Fruit fly (Drosophila melanogaster) whole organism, embryonic: ENCODE results near the gene Ilk.
A peak's percentile ranks its signal among the peaks of the same experiment; 100 is the strongest.

ENCODE experiments used
- Ada2b ChIP-seq: fragments of 200-800 bp; sonication (Bioruptor generic); IDR thresholded peaks from 2 replicates; pipeline ENCODE4 v1.3.6; 2022; ENCODE audit warnings: missing biosample characterization, missing genetic modification characterization
- CG10274 ChIP-seq: fragments of 200-800 bp; sonication (Bioruptor generic); optimal IDR thresholded peaks from 3 replicates; lab custom pipeline; 2017; ENCODE audit warnings: missing biosample characterization, mild to moderate bottlenecking, missing genetic modification characterization
- CG10431 ChIP-seq: fragments of 200-800 bp; sonication (Bioruptor generic); optimal IDR thresholded peaks from 3 replicates; lab custom pipeline; 2018; ENCODE audit warnings: missing biosample characterization, mild to moderate bottlenecking, missing genetic modification characterization
- CG10959 ChIP-seq: fragments of 200-800 bp; sonication (Bioruptor generic); IDR thresholded peaks from 2 replicates; pipeline ENCODE4 v1.3.6; 2022; ENCODE audit warnings: missing biosample characterization, missing genetic modification characterization
- CG10979 ChIP-seq: fragments of 200-800 bp; sonication (Bioruptor generic); optimal IDR thresholded peaks from 2 replicates; lab custom pipeline; 2018; ENCODE audit warnings: missing biosample characterization, mild to moderate bottlenecking, missing genetic modification characterization, moderate library complexity
- CG11398 ChIP-seq: fragments of 200-800 bp; sonication (Bioruptor generic); optimal IDR thresholded peaks from 2 replicates; lab custom pipeline; 2016; ENCODE audit warnings: missing biosample characterization, missing genetic modification characterization
- CG14441 ChIP-seq: fragments of 200-800 bp; sonication (Bioruptor generic); IDR thresholded peaks from 2 replicates; pipeline ENCODE4 v1.3.6; 2022; ENCODE audit warnings: missing biosample characterization, missing genetic modification characterization
- CG15601 ChIP-seq: fragments of 200-800 bp; sonication (Bioruptor generic); optimal IDR thresholded peaks from 3 replicates; lab custom pipeline; 2019; ENCODE audit warnings: missing biosample characterization, mild to moderate bottlenecking, missing genetic modification characterization, moderate library complexity
- CG1603 ChIP-seq: fragments of 200-800 bp; sonication (Bioruptor generic); optimal IDR thresholded peaks from 2 replicates; lab custom pipeline; 2019; ENCODE audit warnings: missing biosample characterization, mild to moderate bottlenecking, missing genetic modification characterization, moderate library complexity
- CG17361 ChIP-seq: fragments of 200-800 bp; sonication (Bioruptor generic); IDR thresholded peaks from 3 replicates; pipeline ENCODE4 v1.3.6; 2022; ENCODE audit warnings: missing biosample characterization, missing genetic modification characterization
- CG17802 ChIP-seq: fragments of 200-800 bp; sonication (Bioruptor generic); optimal IDR thresholded peaks from 2 replicates; lab custom pipeline; 2018; ENCODE audit warnings: missing biosample characterization, mild to moderate bottlenecking, missing genetic modification characterization, moderate library complexity
- CG2712 ChIP-seq: fragments of 200-800 bp; optimal IDR thresholded peaks from 3 replicates; lab custom pipeline; 2019; ENCODE audit warnings: missing biosample characterization, mild to moderate bottlenecking, missing genetic modification characterization, moderate library complexity
- CG30020 ChIP-seq: fragments of 200-800 bp; optimal IDR thresholded peaks from 2 replicates; lab custom pipeline; 2019; ENCODE audit warnings: missing biosample characterization, mild to moderate bottlenecking, missing genetic modification characterization, moderate library complexity
- CG31224 ChIP-seq: fragments of 200-800 bp; sonication (Bioruptor generic); IDR thresholded peaks from 2 replicates; pipeline ENCODE4 v1.3.6; 2022; ENCODE audit warnings: missing biosample characterization, missing genetic modification characterization
- CG3163 ChIP-seq: fragments of 200-800 bp; sonication (Bioruptor generic); optimal IDR thresholded peaks from 3 replicates; lab custom pipeline; 2016; ENCODE audit warnings: missing biosample characterization, missing genetic modification characterization
- CG34224 ChIP-seq: fragments of 200-800 bp; sonication (Bioruptor generic); IDR thresholded peaks from 3 replicates; pipeline ENCODE4 v1.3.6; 2022; ENCODE audit warnings: missing biosample characterization, missing genetic modification characterization; ENCODE audit not compliant: partially characterized antibody
- CG34376 ChIP-seq: fragments of 200-800 bp; sonication (Bioruptor generic); optimal IDR thresholded peaks from 2 replicates; lab custom pipeline; 2018; ENCODE audit warnings: missing biosample characterization, mild to moderate bottlenecking, missing genetic modification characterization
- CG4282 ChIP-seq: fragments of 200-800 bp; sonication (Bioruptor generic); optimal IDR thresholded peaks from 2 replicates; lab custom pipeline; 2016; ENCODE audit warnings: missing biosample characterization, missing genetic modification characterization
- CG6791 ChIP-seq: fragments of 200-800 bp; sonication (Bioruptor generic); IDR thresholded peaks from 3 replicates; pipeline ENCODE4 v1.3.6; 2022; ENCODE audit warnings: missing biosample characterization, missing genetic modification characterization; ENCODE audit not compliant: partially characterized antibody
- CG7556 ChIP-seq: fragments of 200-800 bp; sonication (Bioruptor generic); optimal IDR thresholded peaks from 2 replicates; lab custom pipeline; 2017; ENCODE audit warnings: missing biosample characterization, mild to moderate bottlenecking, missing genetic modification characterization
- CG9437 ChIP-seq: fragments of 200-800 bp; sonication (Bioruptor generic); optimal IDR thresholded peaks from 2 replicates; lab custom pipeline; 2018; ENCODE audit warnings: missing biosample characterization, mild to moderate bottlenecking, missing genetic modification characterization
- CHES-1-like ChIP-seq: fragments of 200-800 bp; sonication (Bioruptor generic); optimal IDR thresholded peaks from 2 replicates; lab custom pipeline; 2016; ENCODE audit warnings: missing biosample characterization, missing genetic modification characterization
- Camta ChIP-seq: fragments of 200-800 bp; sonication (Bioruptor generic); optimal IDR thresholded peaks from 2 replicates; lab custom pipeline; 2016; ENCODE audit warnings: missing biosample characterization, missing genetic modification characterization
- Dbx ChIP-seq: fragments of 200-800 bp; sonication (Bioruptor generic); IDR thresholded peaks from 3 replicates; pipeline ENCODE4 v1.3.6; 2022; ENCODE audit warnings: missing biosample characterization, missing genetic modification characterization
- Dip3 ChIP-seq: fragments of 200-800 bp; sonication (Bioruptor generic); optimal IDR thresholded peaks from 3 replicates; lab custom pipeline; 2016; ENCODE audit warnings: missing biosample characterization, missing genetic modification characterization
- Dll ChIP-seq: fragments of 200-800 bp; sonication (Bioruptor generic); IDR thresholded peaks from 4 replicates; pipeline ENCODE4 v1.3.6; 2022; ENCODE audit warnings: missing biosample characterization, missing genetic modification characterization; ENCODE audit not compliant: partially characterized antibody
- Hr51 ChIP-seq, 2 experiments: fragments of 200-800 bp; sonication (Bioruptor generic); optimal IDR thresholded peaks; 2 replicates in 1 of 2; 3 replicates in 1 of 2; lab custom pipeline; 2016 to 2018; ENCODE audit warnings: missing biosample characterization in 2 of 2, missing genetic modification characterization in 2 of 2, mild to moderate bottlenecking in 1 of 2, moderate library complexity in 1 of 2
- Hsf ChIP-seq: fragments of 200-800 bp; sonication (Bioruptor generic); optimal IDR thresholded peaks from 3 replicates; lab custom pipeline; 2016; ENCODE audit warnings: missing biosample characterization, missing genetic modification characterization
- Myb ChIP-seq: fragments of 200-800 bp; sonication (Bioruptor generic); optimal IDR thresholded peaks from 2 replicates; lab custom pipeline; 2016; ENCODE audit warnings: missing biosample characterization, missing genetic modification characterization
- Optix ChIP-seq: fragments of 200-800 bp; sonication (Bioruptor generic); IDR thresholded peaks from 3 replicates; pipeline ENCODE4 v1.3.6; 2022; ENCODE audit warnings: missing biosample characterization, missing genetic modification characterization
- Poxn ChIP-seq: fragments of 200-800 bp; sonication (Bioruptor generic); IDR thresholded peaks from 2 replicates; pipeline ENCODE4 v1.3.6; 2022; ENCODE audit warnings: missing biosample characterization, missing genetic modification characterization
- Sry-δ ChIP-seq: fragments of 200-800 bp; sonication (Bioruptor generic); optimal IDR thresholded peaks from 2 replicates; lab custom pipeline; 2016; ENCODE audit warnings: missing biosample characterization, missing genetic modification characterization
- Tbp ChIP-seq: fragments of >200 bp; optimal IDR thresholded peaks from 2 replicates; lab custom pipeline; 2018; ENCODE audit warnings: missing biosample characterization, missing genetic modification characterization
- Trl ChIP-seq, 3 experiments: fragments of >200 bp in 2 of 3; fragments of 200-800 bp in 1 of 3; sonication (Bioruptor generic) in 1 of 3; optimal IDR thresholded peaks; 2 replicates in 1 of 3; 3 replicates in 2 of 3; lab custom pipeline; 2016 to 2017; ENCODE audit warnings: missing biosample characterization in 1 of 3, missing genetic modification characterization in 1 of 3
- abd-A ChIP-seq: fragments of 200-800 bp; sonication (Bioruptor generic); optimal IDR thresholded peaks from 3 replicates; lab custom pipeline; 2019; ENCODE audit warnings: missing biosample characterization, mild to moderate bottlenecking, missing genetic modification characterization, moderate library complexity
- al ChIP-seq: fragments of 200-800 bp; sonication (Bioruptor generic); IDR thresholded peaks from 2 replicates; pipeline ENCODE4 v1.3.6; 2022; ENCODE audit warnings: missing biosample characterization, missing genetic modification characterization
- chm ChIP-seq: fragments of 200-800 bp; sonication (Bioruptor generic); IDR thresholded peaks from 2 replicates; pipeline ENCODE4 v1.3.6; 2022; ENCODE audit warnings: missing biosample characterization, missing genetic modification characterization
- chn ChIP-seq: fragments of 200-800 bp; sonication (Bioruptor generic); optimal IDR thresholded peaks from 2 replicates; lab custom pipeline; 2016; ENCODE audit warnings: missing biosample characterization, missing genetic modification characterization
- dmrt11E ChIP-seq: fragments of 200-800 bp; sonication (Bioruptor generic); optimal IDR thresholded peaks from 3 replicates; lab custom pipeline; 2018; ENCODE audit warnings: missing biosample characterization, mild to moderate bottlenecking, missing genetic modification characterization, moderate library complexity
- dmrt99B ChIP-seq: fragments of 200-800 bp; sonication (Bioruptor generic); optimal IDR thresholded peaks from 2 replicates; lab custom pipeline; 2018; ENCODE audit warnings: missing biosample characterization, mild to moderate bottlenecking, missing genetic modification characterization, moderate library complexity
- exex ChIP-seq: fragments of 200-800 bp; sonication (Bioruptor generic); optimal IDR thresholded peaks from 4 replicates; lab custom pipeline; 2018; ENCODE audit warnings: missing biosample characterization, mild to moderate bottlenecking, missing genetic modification characterization, moderate library complexity
- fd64A ChIP-seq: fragments of 200-800 bp; sonication (Bioruptor generic); optimal IDR thresholded peaks from 3 replicates; lab custom pipeline; 2018; ENCODE audit warnings: missing biosample characterization, mild to moderate bottlenecking, missing genetic modification characterization
- gfzf ChIP-seq: fragments of 200-800 bp; sonication (Bioruptor generic); optimal IDR thresholded peaks from 2 replicates; lab custom pipeline; 2016; ENCODE audit warnings: missing biosample characterization, mild to moderate bottlenecking, missing genetic modification characterization, moderate library complexity
- gt ChIP-seq: fragments of 200-800 bp; sonication (Bioruptor generic); IDR thresholded peaks from 2 replicates; pipeline ENCODE4 v1.3.6; 2022; ENCODE audit warnings: missing biosample characterization, missing genetic modification characterization
- hbn ChIP-seq: fragments of 200-800 bp; sonication (Bioruptor generic); IDR thresholded peaks from 2 replicates; pipeline ENCODE4 v1.3.6; 2022; ENCODE audit warnings: missing biosample characterization, missing genetic modification characterization; ENCODE audit not compliant: partially characterized antibody
- kay ChIP-seq: fragments of 200-800 bp; sonication (Bioruptor generic); optimal IDR thresholded peaks from 2 replicates; lab custom pipeline; 2016; ENCODE audit warnings: missing biosample characterization, missing genetic modification characterization
- nmo ChIP-seq: fragments of 200-800 bp; sonication (Bioruptor generic); optimal IDR thresholded peaks from 2 replicates; lab custom pipeline; 2018; ENCODE audit warnings: missing biosample characterization, mild to moderate bottlenecking, missing genetic modification characterization, moderate library complexity
- sug ChIP-seq: fragments of 200-800 bp; optimal IDR thresholded peaks from 2 replicates; lab custom pipeline; 2019; ENCODE audit warnings: missing biosample characterization, mild to moderate bottlenecking, missing genetic modification characterization, moderate library complexity
- vvl ChIP-seq: fragments of 200-800 bp; sonication (Bioruptor generic); IDR thresholded peaks from 2 replicates; pipeline ENCODE4 v1.3.6; 2022; ENCODE audit warnings: missing biosample characterization, missing genetic modification characterization
- zen2 ChIP-seq: fragments of 200-800 bp; sonication (Bioruptor generic); IDR thresholded peaks from 3 replicates; pipeline ENCODE4 v1.3.6; 2022; ENCODE audit warnings: missing biosample characterization, missing genetic modification characterization; ENCODE audit not compliant: partially characterized antibody
- zfh1 ChIP-seq: fragments of 200-800 bp; sonication (Bioruptor generic); IDR thresholded peaks from 3 replicates; pipeline ENCODE4 v1.3.6; 2022; ENCODE audit warnings: missing biosample characterization, missing genetic modification characterization

Gene Ilk

DNA sequence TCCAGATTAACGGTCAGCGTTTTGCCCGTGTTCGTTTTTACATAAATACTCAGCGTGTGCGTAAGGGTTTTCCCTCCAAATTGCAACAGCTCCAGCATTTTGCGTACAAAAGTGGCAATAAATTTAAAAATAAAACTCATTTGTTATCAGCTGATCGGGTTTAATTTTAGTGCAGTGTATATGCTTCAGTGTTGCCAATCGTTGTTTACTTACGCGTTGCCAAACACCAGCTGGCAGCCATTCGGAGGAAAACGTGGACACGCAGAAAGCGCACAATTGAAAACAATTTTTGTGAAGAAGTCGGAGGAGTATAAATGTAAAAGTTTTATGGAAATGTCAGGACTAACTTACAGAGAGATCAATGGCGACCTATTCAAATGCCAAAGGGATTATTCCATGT lies 20.1 kb upstream of the Ilk start, which contains the start of the genes Targ3 and park (continued):
- peak; percentile 49 for TF ChIP-seq Myb (GFP tag; lab: Kevin White, UChicago)
- TF ChIP-seq sug, result peak; percentile 7
- no peak for TF ChIP-seq kay (GFP tag; lab: Kevin White, UChicago)
- no peak for TF ChIP-seq Ada2b (GFP tag; lab: Robert Waterston, UW)
- TF ChIP-seq Sry-δ (GFP tag; lab: Kevin White, UChicago), result peak; percentile 20
- no peak for TF ChIP-seq CG17361 (GFP tag; lab: Robert Waterston, UW)
- TF ChIP-seq CG6791, result no peak
- TF ChIP-seq Camta (GFP tag; lab: Kevin White, UChicago), result no peak
- TF ChIP-seq gfzf (GFP tag; lab: Kevin White, UChicago), result peak; percentile 22
- TF ChIP-seq zen2 (GFP tag; lab: Robert Waterston, UW), result no peak
- TF ChIP-seq CG10274, result no peak
- TF ChIP-seq gt (GFP tag; lab: Robert Waterston, UW), result no peak
- TF ChIP-seq fd64A (GFP tag; lab: Kevin White, UChicago), result peak; percentile 25
- TF ChIP-seq CHES-1-like, result peak; percentile 28
- TF ChIP-seq dmrt99B (tag; lab: Kevin White, UChicago), result no peak
- no peak for TF ChIP-seq CG2712 (tag; lab: Kevin White, UChicago)
- no peak for TF ChIP-seq chm
- no peak for TF ChIP-seq Poxn (GFP tag; lab: Robert Waterston, UW)
- TF ChIP-seq CG10979 (tag; lab: Kevin White, UChicago), result peak; percentile 1
- no peak for TF ChIP-seq dmrt11E (tag; lab: Kevin White, UChicago)
- TF ChIP-seq CG9437, result peak; percentile 23
- peak; percentile 4 for TF ChIP-seq abd-A (tag; lab: Kevin White, UChicago)
- no peak for TF ChIP-seq Tbp (GFP tag; lab: Kevin White, UChicago)
- peak in 1 of 2 experiments; percentile 48 for TF ChIP-seq Hr51 (GFP tag; optimal IDR thresholded peaks at IDR 0.05; lab: Kevin White, UChicago)
- TF ChIP-seq CG30020, result no peak
- 0 out of 3 replicates have a peak, but pooled peaks have one; percentile 40 for TF ChIP-seq Dbx
- TF ChIP-seq CG10959 (GFP tag; lab: Robert Waterston, UW), result no peak
- no peak for TF ChIP-seq CG14441 (GFP tag; lab: Robert Waterston, UW)
- no peak for TF ChIP-seq al (GFP tag; lab: Robert Waterston, UW)
- TF ChIP-seq CG17802 (tag; lab: Kevin White, UChicago), result no peak
- TF ChIP-seq chn (GFP tag; lab: Kevin White, UChicago), result no peak
- TF ChIP-seq CG15601, result no peak
- TF ChIP-seq CG34224 (GFP tag; lab: Robert Waterston, UW), result no peak
- TF ChIP-seq vvl (GFP tag; lab: Robert Waterston, UW), result peak; percentile 39
- TF ChIP-seq CG11398 (GFP tag; lab: Kevin White, UChicago), result peak; percentile 17
- TF ChIP-seq CG1603 (tag; lab: Kevin White, UChicago), result peak; percentile 68
- TF ChIP-seq exex (tag; lab: Kevin White, UChicago), result no peak
- no peak for TF ChIP-seq CG7556 (GFP tag; lab: Kevin White, UChicago)
- TF ChIP-seq CG4282 (GFP tag; lab: Kevin White, UChicago), result peak; percentile 55
- TF ChIP-seq CG31224 (GFP tag; lab: Robert Waterston, UW), result no peak
- TF ChIP-seq nmo, result peak; percentile 7
- no peak for TF ChIP-seq Dip3 (GFP tag; lab: Kevin White, UChicago)
- TF ChIP-seq CG34376 (GFP tag; lab: Kevin White, UChicago), result no peak
- no peak for TF ChIP-seq CG10431 (GFP tag; lab: Kevin White, UChicago)
- TF ChIP-seq Hsf (GFP tag; lab: Kevin White, UChicago), result peak; percentile 56
- no peak for TF ChIP-seq Optix (GFP tag; lab: Robert Waterston, UW)
- TF ChIP-seq hbn (GFP tag; lab: Robert Waterston, UW), result no peak
- TF ChIP-seq CG3163 (GFP tag; lab: Kevin White, UChicago), result peak; percentile 19
- TF ChIP-seq Dll (GFP tag; lab: Robert Waterston, UW), result 0 out of 4 replicates have a peak, but pooled peaks have one; percentile 43
- no peak for TF ChIP-seq zfh1 (GFP tag; lab: Robert Waterston, UW)
- TF ChIP-seq Trl (optimal IDR thresholded peaks at IDR 0.05; lab: Kevin White, UChicago), result no peak
- no peak for TF ChIP-seq Trl (GFP tag; optimal IDR thresholded peaks at IDR 0.05; lab: Kevin White, UChicago)
